Worm (Caenorhabditis elegans) whole organism, L3 larva: ENCODE data around the gene rpl-5.

Experiments used
- R02D3.7 ChIP-seq: fragments of 150-350 bp; optimal IDR thresholded peaks from 2 replicates; lab custom pipeline; 2014; ENCODE audit warnings: missing biosample characterization, missing genetic modification characterization
- ZK546.5 ChIP-seq: sonication (generic microtip); optimal IDR thresholded peaks from 2 replicates; lab custom pipeline; 2017; ENCODE audit warnings: missing biosample characterization, missing genetic modification characterization
- aly-2 ChIP-seq: fragments of 150-350 bp; optimal IDR thresholded peaks from 2 replicates; lab custom pipeline; 2014; ENCODE audit warnings: missing biosample characterization, missing genetic modification characterization
- ama-1 ChIP-seq: fragments of 150-350 bp; optimal IDR thresholded peaks from 2 replicates; lab custom pipeline; 2018
- ceh-16 ChIP-seq: sonication (generic microtip); optimal IDR thresholded peaks from 2 replicates; lab custom pipeline; 2017; ENCODE audit warnings: missing biosample characterization, missing genetic modification characterization
- ceh-28 ChIP-seq: fragments of 150-350 bp; optimal IDR thresholded peaks from 2 replicates; lab custom pipeline; 2014; ENCODE audit warnings: missing biosample characterization, missing genetic modification reagents, missing genetic modification characterization
- ceh-82 ChIP-seq: fragments of 150-350 bp; optimal IDR thresholded peaks from 2 replicates; lab custom pipeline; 2014; ENCODE audit warnings: missing biosample characterization, missing genetic modification characterization
- ceh-9 ChIP-seq: sonication (generic microtip); optimal IDR thresholded peaks from 2 replicates; lab custom pipeline; 2018; ENCODE audit warnings: missing biosample characterization, missing genetic modification characterization
- daf-12 ChIP-seq: fragments of 150-350 bp; optimal IDR thresholded peaks from 2 replicates; lab custom pipeline; 2014; ENCODE audit warnings: missing biosample characterization, missing genetic modification reagents, missing genetic modification characterization
- egl-27 ChIP-seq: sonication (generic microtip); optimal IDR thresholded peaks from 4 replicates; lab custom pipeline; 2017; ENCODE audit warnings: missing biosample characterization, missing genetic modification reagents, missing genetic modification characterization
- egl-5 ChIP-seq: fragments of 150-350 bp; optimal IDR thresholded peaks from 2 replicates; lab custom pipeline; 2017; ENCODE audit warnings: missing biosample characterization, missing genetic modification reagents, missing genetic modification characterization, inconsistent platforms
- elt-1 ChIP-seq: fragments of 150-350 bp; optimal IDR thresholded peaks from 2 replicates; lab custom pipeline; 2014; ENCODE audit warnings: missing biosample characterization, missing genetic modification characterization
- elt-2 ChIP-seq: sonication (generic microtip); optimal IDR thresholded peaks from 2 replicates; lab custom pipeline; 2016; ENCODE audit warnings: missing genetic modification reagents, mild to moderate bottlenecking, missing genetic modification characterization, missing compliant biosample characterization
- elt-3 ChIP-seq, 3 experiments: fragments of 150-350 bp in 1 of 3; sonication (generic microtip) in 2 of 3; optimal IDR thresholded peaks; 2 replicates in 2 of 3; 4 replicates in 1 of 3; lab custom pipeline; 2014 to 2017; ENCODE audit warnings: missing biosample characterization in 3 of 3, missing genetic modification characterization in 3 of 3
- eor-1 ChIP-seq, 2 experiments: fragments of 150-350 bp; optimal IDR thresholded peaks; 2 replicates each; lab custom pipeline; 2014 to 2018; ENCODE audit warnings: missing biosample characterization in 2 of 2, missing genetic modification characterization in 2 of 2
- fkh-10 ChIP-seq: sonication (generic microtip); optimal IDR thresholded peaks from 2 replicates; lab custom pipeline; 2017; ENCODE audit warnings: missing biosample characterization, missing genetic modification reagents, missing genetic modification characterization
- fkh-2 ChIP-seq: fragments of 150-350 bp; optimal IDR thresholded peaks from 2 replicates; lab custom pipeline; 2014; ENCODE audit warnings: missing biosample characterization, missing genetic modification reagents, missing genetic modification characterization
- fos-1 ChIP-seq: fragments of 150-350 bp; optimal IDR thresholded peaks from 2 replicates; lab custom pipeline; 2014; ENCODE audit warnings: missing biosample characterization, missing genetic modification characterization
- hmg-11 ChIP-seq: sonication (generic microtip); optimal IDR thresholded peaks from 2 replicates; lab custom pipeline; 2016; ENCODE audit warnings: missing genetic modification characterization, missing compliant biosample characterization
- jun-1 ChIP-seq: fragments of 150-350 bp; optimal IDR thresholded peaks from 2 replicates; lab custom pipeline; 2014; ENCODE audit warnings: missing biosample characterization, missing genetic modification reagents, missing genetic modification characterization
- lin-15B ChIP-seq: fragments of 150-350 bp; optimal IDR thresholded peaks from 2 replicates; lab custom pipeline; 2014; ENCODE audit warnings: missing biosample characterization, missing genetic modification characterization
- lin-39 ChIP-seq: fragments of 150-350 bp; optimal IDR thresholded peaks from 2 replicates; lab custom pipeline; 2018; ENCODE audit warnings: missing biosample characterization, missing genetic modification reagents, missing genetic modification characterization
- lsy-12 ChIP-seq: sonication (generic microtip); optimal IDR thresholded peaks from 2 replicates; lab custom pipeline; 2016; ENCODE audit warnings: mild to moderate bottlenecking, missing genetic modification characterization, missing compliant biosample characterization
- mdl-1 ChIP-seq: fragments of 150-350 bp; optimal IDR thresholded peaks from 2 replicates; lab custom pipeline; 2014; ENCODE audit warnings: missing biosample characterization, missing genetic modification characterization
- mml-1 ChIP-seq: fragments of 150-350 bp; sonication (generic microtip); optimal IDR thresholded peaks from 3 replicates; lab custom pipeline; 2014; ENCODE audit warnings: missing biosample characterization, missing genetic modification characterization
- nfya-1 ChIP-seq: sonication (generic microtip); optimal IDR thresholded peaks from 2 replicates; lab custom pipeline; 2017; ENCODE audit warnings: missing genetic modification characterization, mild to moderate bottlenecking, missing compliant biosample characterization, antibody characterized with exemption, moderate library complexity; ENCODE audit not compliant: insufficient read depth
- nhr-11 ChIP-seq: fragments of 150-350 bp; optimal IDR thresholded peaks from 2 replicates; lab custom pipeline; 2014; ENCODE audit warnings: missing biosample characterization, missing genetic modification characterization
- nhr-12 ChIP-seq: fragments of 150-350 bp; optimal IDR thresholded peaks from 2 replicates; lab custom pipeline; 2014; ENCODE audit warnings: missing biosample characterization, missing genetic modification characterization
- nhr-23 ChIP-seq: fragments of 150-350 bp; optimal IDR thresholded peaks from 2 replicates; lab custom pipeline; 2014; ENCODE audit warnings: missing biosample characterization, missing genetic modification reagents, missing genetic modification characterization
- nhr-237 ChIP-seq: fragments of 150-350 bp; optimal IDR thresholded peaks from 2 replicates; lab custom pipeline; 2014; ENCODE audit warnings: missing biosample characterization, missing genetic modification characterization
- nhr-25 ChIP-seq: sonication (generic microtip); optimal IDR thresholded peaks from 2 replicates; lab custom pipeline; 2017; ENCODE audit warnings: missing biosample characterization, missing genetic modification characterization
- nhr-28 ChIP-seq: fragments of 150-350 bp; optimal IDR thresholded peaks from 2 replicates; lab custom pipeline; 2014; ENCODE audit warnings: missing biosample characterization, missing genetic modification characterization
- nhr-43 ChIP-seq: sonication (generic microtip); optimal IDR thresholded peaks from 2 replicates; lab custom pipeline; 2016; ENCODE audit warnings: mild to moderate bottlenecking, missing genetic modification characterization, missing compliant biosample characterization; ENCODE audit not compliant: poor library complexity, severe bottlenecking
- nhr-67 ChIP-seq: fragments of 150-350 bp; optimal IDR thresholded peaks from 2 replicates; lab custom pipeline; 2014; ENCODE audit warnings: missing biosample characterization, missing genetic modification characterization
- nhr-76 ChIP-seq: fragments of 150-350 bp; sonication (generic microtip); optimal IDR thresholded peaks from 5 replicates; lab custom pipeline; 2014; ENCODE audit warnings: missing biosample characterization, missing genetic modification characterization
- nhr-77 ChIP-seq: fragments of 150-350 bp; optimal IDR thresholded peaks from 2 replicates; lab custom pipeline; 2014; ENCODE audit warnings: missing biosample characterization, missing genetic modification characterization
- pha-4 ChIP-seq: fragments of 150-350 bp; optimal IDR thresholded peaks from 2 replicates; lab custom pipeline; 2014; ENCODE audit warnings: missing biosample characterization, missing genetic modification reagents, missing genetic modification characterization
- pqm-1 ChIP-seq: fragments of 150-350 bp; optimal IDR thresholded peaks from 2 replicates; lab custom pipeline; 2017; ENCODE audit warnings: missing biosample characterization, missing genetic modification characterization, inconsistent platforms
- sea-2 ChIP-seq: fragments of 150-350 bp; sonication (generic microtip); optimal IDR thresholded peaks from 4 replicates; lab custom pipeline; 2014; ENCODE audit warnings: missing biosample characterization, missing genetic modification reagents, missing genetic modification characterization
- skn-1 ChIP-seq: fragments of 150-350 bp; optimal IDR thresholded peaks from 2 replicates; lab custom pipeline; 2014; ENCODE audit warnings: missing biosample characterization, missing genetic modification characterization
- snpc-4 ChIP-seq: fragments of 150-350 bp; optimal IDR thresholded peaks from 2 replicates; lab custom pipeline; 2014; ENCODE audit warnings: missing biosample characterization, missing genetic modification characterization
- tbx-2 ChIP-seq: sonication (generic microtip); optimal IDR thresholded peaks from 2 replicates; lab custom pipeline; 2016; ENCODE audit warnings: mild to moderate bottlenecking, missing genetic modification characterization, missing compliant biosample characterization
- unc-39 ChIP-seq: sonication (generic microtip); optimal IDR thresholded peaks from 4 replicates; lab custom pipeline; 2017; ENCODE audit warnings: missing biosample characterization, missing genetic modification characterization
- unc-62 ChIP-seq: fragments of 150-350 bp; sonication (generic microtip); optimal IDR thresholded peaks from 4 replicates; lab custom pipeline; 2014; ENCODE audit warnings: missing biosample characterization, missing genetic modification reagents, missing genetic modification characterization
- zag-1 ChIP-seq: fragments of 150-350 bp; optimal IDR thresholded peaks from 2 replicates; lab custom pipeline; 2014; ENCODE audit warnings: missing biosample characterization, missing genetic modification characterization
- ztf-11 ChIP-seq: fragments of 150-350 bp; optimal IDR thresholded peaks from 2 replicates; lab custom pipeline; 2014; ENCODE audit warnings: missing biosample characterization, missing genetic modification characterization
- ztf-4 ChIP-seq: fragments of 150-350 bp; optimal IDR thresholded peaks from 2 replicates; lab custom pipeline; 2014; ENCODE audit warnings: missing biosample characterization, missing genetic modification characterization

The rpl-5 gene

ce11 chrII:8569038-8569977 lies at the start of gene rpl-5, which contains the start of gene col-38:
rpl-5 (plus strand) TSS chrII:8569927.
col-38 (minus strand) TSS chrII:8569088.
- TF ChIP-seq nhr-237 (tag; lab: Kevin White, UChicago) (no peak), ztf-11 (tag; lab: Kevin White, UChicago) (no peak), fkh-2 (tag; lab: Kevin White, UChicago) (no peak), jun-1 (tag; lab: Kevin White, UChicago) (peak; percentile 66), pqm-1 (tag; lab: Kevin White, UChicago) (peak; percentile 51), unc-39 (tag; lab: Kevin White, UChicago) (no peak), nhr-76 (no peak), zag-1 (no peak), unc-62 (peak; percentile 28), daf-12 (no peak), nhr-77 (no peak), nhr-28 (tag; lab: Kevin White, UChicago) (no peak), nhr-12 (tag; lab: Kevin White, UChicago) (no peak), egl-27 (tag; lab: Kevin White, UChicago) (no peak), elt-1 (tag; lab: Kevin White, UChicago) (peak; percentile 23), lin-39 (tag; lab: Kevin White, UChicago) (peak; percentile 93), egl-5 (tag; lab: Kevin White, UChicago) (peak; percentile 87), nhr-25 (tag; lab: Kevin White, UChicago) (peak; percentile 94), ama-1 (lab: Kevin White, UChicago) (peak; percentile 7), ztf-4 (peak; percentile 2), mdl-1 (no peak), lsy-12 (peak; percentile 77), ZK546.5 (tag; lab: Kevin White, UChicago) (peak; percentile 84), nhr-23 (peak; percentile 96), fos-1 (tag; lab: Kevin White, UChicago) (no peak), sea-2 (GFP tag; lab: Kevin White, UChicago) (no peak), aly-2 (no peak), pha-4 (tag; lab: Kevin White, UChicago) (peak; percentile 99), snpc-4 (tag; lab: Kevin White, UChicago) (peak; percentile 78), ceh-28 (peak; percentile 64), nfya-1 (tag; lab: Kevin White, UChicago) (peak; percentile 97), ceh-82 (tag; lab: Kevin White, UChicago) (no peak), lin-15B (tag; lab: Kevin White, UChicago) (peak; percentile 97), ceh-9 (tag; lab: Kevin White, UChicago) (no peak), eor-1 (tag; optimal IDR thresholded peaks at IDR 0.05; lab: Kevin White, UChicago) (no peak), nhr-43 (peak; percentile 66), hmg-11 (tag; lab: Kevin White, UChicago) (peak; percentile 63), R02D3.7 (tag; lab: Kevin White, UChicago) (peak; percentile 73), elt-3 (tag; optimal IDR thresholded peaks at IDR 0.05; lab: Kevin White, UChicago) (no peak), skn-1 (tag; lab: Kevin White, UChicago) (peak; percentile 78), elt-2 (tag; lab: Kevin White, UChicago) (peak; percentile 72), fkh-10 (GFP tag; lab: Kevin White, UChicago) (peak; percentile 83), mml-1 (tag; lab: Kevin White, UChicago) (no peak), ceh-16 (no peak), nhr-11 (tag; lab: Kevin White, UChicago) (peak; percentile 73), nhr-67 (tag; lab: Kevin White, UChicago) (no peak), tbx-2 (tag; lab: Kevin White, UChicago) (peak; percentile 38)
- TF ChIP-seq, all 47 proteins: peak for 25
